Fruit fly (Drosophila melanogaster) whole organism, embryonic: ENCODE measurements around the gene Nepl7.

Experiments
- B-H2 ChIP-seq: fragments of 200-800 bp; sonication (Bioruptor generic); optimal IDR thresholded peaks from 2 replicates; lab custom pipeline; 2018; ENCODE audit warnings: missing biosample characterization, mild to moderate bottlenecking, missing genetic modification characterization
- BEAF-32 ChIP-seq: fragments of 200-800 bp; sonication (Bioruptor generic); optimal IDR thresholded peaks from 3 replicates; lab custom pipeline; 2017; ENCODE audit warnings: missing biosample characterization, missing genetic modification characterization, mild to moderate bottlenecking, moderate library complexity, missing genetic modification reagents
- Bteb2 ChIP-seq: fragments of 200-800 bp; sonication (Bioruptor generic); optimal IDR thresholded peaks from 2 replicates; lab custom pipeline; 2016; ENCODE audit warnings: missing biosample characterization, missing genetic modification characterization
- CG10366 ChIP-seq: fragments of 200-800 bp; sonication (Bioruptor generic); IDR thresholded peaks from 2 replicates; pipeline ENCODE4 v1.3.6; 2022; ENCODE audit warnings: missing biosample characterization, missing genetic modification characterization
- CG10462 ChIP-seq: fragments of 200-800 bp; sonication (Bioruptor generic); optimal IDR thresholded peaks from 2 replicates; lab custom pipeline; 2016; ENCODE audit warnings: missing biosample characterization, missing genetic modification characterization
- CG10565 ChIP-seq: fragments of 200-800 bp; sonication (Bioruptor generic); optimal IDR thresholded peaks from 3 replicates; lab custom pipeline; 2016; ENCODE audit warnings: missing biosample characterization, mild to moderate bottlenecking, missing genetic modification characterization
- CG10979 ChIP-seq: fragments of 200-800 bp; sonication (Bioruptor generic); optimal IDR thresholded peaks from 2 replicates; lab custom pipeline; 2018; ENCODE audit warnings: missing biosample characterization, mild to moderate bottlenecking, missing genetic modification characterization, moderate library complexity
- CG11456 ChIP-seq: fragments of 200-800 bp; sonication (Bioruptor generic); IDR thresholded peaks from 3 replicates; pipeline ENCODE4 v1.3.6; 2022; ENCODE audit warnings: missing biosample characterization, missing genetic modification characterization
- CG11696 ChIP-seq: fragments of 200-800 bp; sonication (Bioruptor generic); IDR thresholded peaks from 2 replicates; pipeline ENCODE4 v1.3.6; 2022; ENCODE audit warnings: missing biosample characterization, missing genetic modification characterization
- CG12155 ChIP-seq: fragments of 200-800 bp; sonication (Bioruptor generic); optimal IDR thresholded peaks from 3 replicates; lab custom pipeline; 2016; ENCODE audit warnings: missing biosample characterization, missing genetic modification characterization
- CG1529 ChIP-seq: fragments of 200-800 bp; sonication (Bioruptor generic); optimal IDR thresholded peaks from 3 replicates; lab custom pipeline; 2018; ENCODE audit warnings: missing biosample characterization, missing genetic modification characterization
- CG32532 ChIP-seq: fragments of 200-800 bp; sonication (Bioruptor generic); IDR thresholded peaks from 2 replicates; pipeline ENCODE4 v1.3.6; 2022; ENCODE audit warnings: missing biosample characterization, missing genetic modification characterization
- CG33213 ChIP-seq: fragments of 200-800 bp; sonication (Bioruptor generic); optimal IDR thresholded peaks from 3 replicates; lab custom pipeline; 2016; ENCODE audit warnings: missing biosample characterization, missing genetic modification characterization
- CG34376 ChIP-seq: fragments of 200-800 bp; sonication (Bioruptor generic); optimal IDR thresholded peaks from 2 replicates; lab custom pipeline; 2018; ENCODE audit warnings: missing biosample characterization, mild to moderate bottlenecking, missing genetic modification characterization
- CG7745 ChIP-seq: fragments of 200-800 bp; sonication (Bioruptor generic); optimal IDR thresholded peaks from 2 replicates; lab custom pipeline; 2018; ENCODE audit warnings: missing biosample characterization, mild to moderate bottlenecking, missing genetic modification characterization, moderate library complexity
- CG9817 ChIP-seq: fragments of 200-800 bp; sonication (Bioruptor generic); optimal IDR thresholded peaks from 2 replicates; lab custom pipeline; 2018; ENCODE audit warnings: missing biosample characterization, mild to moderate bottlenecking, missing genetic modification characterization, moderate library complexity
- CTCF ChIP-seq: fragments of 200-800 bp; sonication (Bioruptor generic); optimal IDR thresholded peaks from 2 replicates; lab custom pipeline; 2017; ENCODE audit warnings: missing biosample characterization, mild to moderate bottlenecking, missing genetic modification characterization, moderate library complexity
- Deaf1 ChIP-seq: fragments of 200-800 bp; optimal IDR thresholded peaks from 3 replicates; lab custom pipeline; 2019; ENCODE audit warnings: missing biosample characterization, mild to moderate bottlenecking, missing genetic modification characterization, moderate library complexity
- E2f1 ChIP-seq: fragments of 200-800 bp; sonication (Bioruptor generic); IDR thresholded peaks from 2 replicates; pipeline ENCODE4 v1.3.6; 2022; ENCODE audit warnings: missing biosample characterization, missing genetic modification characterization
- E2f2 ChIP-seq: fragments of 200-800 bp; sonication (Bioruptor generic); IDR thresholded peaks from 2 replicates; pipeline ENCODE4 v1.3.6; 2022; ENCODE audit warnings: missing biosample characterization, missing genetic modification characterization
- Lhr ChIP-seq: fragments of 200-800 bp; sonication (Bioruptor generic); optimal IDR thresholded peaks from 3 replicates; lab custom pipeline; 2017; ENCODE audit warnings: mild to moderate bottlenecking, missing biosample characterization, missing genetic modification reagents, missing genetic modification characterization
- Mes4 ChIP-seq: fragments of 200-800 bp; sonication (Bioruptor generic); optimal IDR thresholded peaks from 2 replicates; lab custom pipeline; 2016; ENCODE audit warnings: missing biosample characterization, missing genetic modification characterization
- NC2β ChIP-seq: fragments of 200-800 bp; sonication (Bioruptor generic); optimal IDR thresholded peaks from 2 replicates; lab custom pipeline; 2016; ENCODE audit warnings: missing biosample characterization, missing genetic modification characterization
- Nf-YA ChIP-seq: fragments of 200-800 bp; sonication (Bioruptor generic); IDR thresholded peaks from 2 replicates; pipeline ENCODE4 v1.3.6; 2022; ENCODE audit warnings: missing biosample characterization, missing genetic modification characterization
- NfI ChIP-seq: fragments of 200-800 bp; sonication (Bioruptor generic); optimal IDR thresholded peaks from 3 replicates; lab custom pipeline; 2018; ENCODE audit warnings: missing biosample characterization, mild to moderate bottlenecking, missing genetic modification characterization, moderate library complexity
- Opbp ChIP-seq: fragments of 200-800 bp; sonication (Bioruptor generic); IDR thresholded peaks from 3 replicates; pipeline ENCODE4 v1.3.6; 2022; ENCODE audit warnings: missing biosample characterization, missing genetic modification characterization; ENCODE audit not compliant: partially characterized antibody
- Six4 ChIP-seq: fragments of 200-800 bp; sonication (Bioruptor generic); optimal IDR thresholded peaks from 2 replicates; lab custom pipeline; 2016; ENCODE audit warnings: missing biosample characterization, missing genetic modification characterization
- TFAM ChIP-seq: fragments of 200-800 bp; sonication (Bioruptor generic); optimal IDR thresholded peaks from 2 replicates; lab custom pipeline; 2017; ENCODE audit warnings: missing biosample characterization, missing genetic modification characterization, inconsistent platforms
- Xrp1 ChIP-seq: fragments of 200-800 bp; sonication (Bioruptor generic); IDR thresholded peaks from 2 replicates; pipeline ENCODE4 v1.3.6; 2022; ENCODE audit warnings: missing biosample characterization, missing genetic modification characterization
- crol ChIP-seq: fragments of 200-800 bp; sonication (Bioruptor generic); IDR thresholded peaks from 2 replicates; pipeline ENCODE4 v1.3.6; 2022; ENCODE audit warnings: missing biosample characterization, missing genetic modification characterization
- cwo ChIP-seq: fragments of 200-800 bp; sonication (Bioruptor generic); optimal IDR thresholded peaks from 3 replicates; lab custom pipeline; 2017; ENCODE audit warnings: missing biosample characterization, missing genetic modification characterization, mild to moderate bottlenecking, moderate library complexity, missing genetic modification reagents
- exex ChIP-seq: fragments of 200-800 bp; sonication (Bioruptor generic); optimal IDR thresholded peaks from 4 replicates; lab custom pipeline; 2018; ENCODE audit warnings: missing biosample characterization, mild to moderate bottlenecking, missing genetic modification characterization, moderate library complexity
- fru ChIP-seq: fragments of >200 bp; optimal IDR thresholded peaks from 2 replicates; lab custom pipeline; 2017
- ftz-f1 ChIP-seq: fragments of 200-800 bp; sonication (Bioruptor generic); optimal IDR thresholded peaks from 2 replicates; lab custom pipeline; 2016; ENCODE audit warnings: missing biosample characterization, missing genetic modification characterization
- gcm ChIP-seq: fragments of 200-800 bp; sonication (Bioruptor generic); optimal IDR thresholded peaks from 2 replicates; lab custom pipeline; 2019; ENCODE audit warnings: missing biosample characterization, mild to moderate bottlenecking, missing genetic modification characterization, moderate library complexity
- gro ChIP-seq: fragments of 200-800 bp; sonication (Bioruptor generic); optimal IDR thresholded peaks from 2 replicates; lab custom pipeline; 2016; ENCODE audit warnings: missing biosample characterization, missing genetic modification characterization
- hkb ChIP-seq, 2 experiments: fragments of 200-800 bp in 1 of 2; fragments of >200 bp in 1 of 2; sonication (Bioruptor generic) in 1 of 2; IDR thresholded peaks in 1 of 2; optimal IDR thresholded peaks in 1 of 2; 2 replicates each; pipeline versions ENCODE4 v1.3.6 to Lab custom; 2017 to 2022; ENCODE audit warnings: missing biosample characterization in 1 of 2, missing genetic modification characterization in 1 of 2
- kah ChIP-seq: fragments of 200-800 bp; sonication (Bioruptor generic); optimal IDR thresholded peaks from 2 replicates; lab custom pipeline; 2018; ENCODE audit warnings: missing biosample characterization, mild to moderate bottlenecking, missing genetic modification characterization
- lab ChIP-seq: fragments of 200-800 bp; sonication (Bioruptor generic); optimal IDR thresholded peaks from 3 replicates; lab custom pipeline; 2017; ENCODE audit warnings: missing biosample characterization, missing genetic modification characterization, mild to moderate bottlenecking, moderate library complexity, missing genetic modification reagents
- mirr ChIP-seq: fragments of 200-800 bp; sonication (Bioruptor generic); optimal IDR thresholded peaks from 3 replicates; lab custom pipeline; 2018; ENCODE audit warnings: missing biosample characterization, mild to moderate bottlenecking, missing genetic modification characterization
- mld ChIP-seq: fragments of 200-800 bp; sonication (Bioruptor generic); IDR thresholded peaks from 3 replicates; pipeline ENCODE4 v1.3.6; 2022; ENCODE audit warnings: missing biosample characterization, missing genetic modification characterization; ENCODE audit not compliant: partially characterized antibody
- rib ChIP-seq: fragments of 200-800 bp; sonication (Bioruptor generic); IDR thresholded peaks from 2 replicates; pipeline ENCODE4 v1.3.6; 2022; ENCODE audit warnings: missing biosample characterization, missing genetic modification characterization
- scrt ChIP-seq: fragments of 200-800 bp; sonication (Bioruptor generic); optimal IDR thresholded peaks from 2 replicates; lab custom pipeline; 2018; ENCODE audit warnings: missing biosample characterization, mild to moderate bottlenecking, missing genetic modification characterization, moderate library complexity
- sd ChIP-seq: fragments of 200-800 bp; sonication (Bioruptor generic); optimal IDR thresholded peaks from 3 replicates; lab custom pipeline; 2018; ENCODE audit warnings: missing biosample characterization, mild to moderate bottlenecking, missing genetic modification characterization, moderate library complexity
- slp2 ChIP-seq: fragments of 200-800 bp; sonication (Bioruptor generic); optimal IDR thresholded peaks from 2 replicates; lab custom pipeline; 2016; ENCODE audit warnings: missing biosample characterization, missing genetic modification characterization
- so ChIP-seq: fragments of 200-800 bp; sonication (Bioruptor generic); IDR thresholded peaks from 3 replicates; pipeline ENCODE4 v1.3.6; 2022; ENCODE audit warnings: missing biosample characterization, missing genetic modification characterization
- sob ChIP-seq: fragments of 200-800 bp; sonication (Bioruptor generic); IDR thresholded peaks from 2 replicates; pipeline ENCODE4 v1.3.6; 2022; ENCODE audit warnings: missing biosample characterization, missing genetic modification characterization
- sqz ChIP-seq: fragments of 200-800 bp; sonication (Bioruptor generic); optimal IDR thresholded peaks from 3 replicates; lab custom pipeline; 2018; ENCODE audit warnings: missing biosample characterization, mild to moderate bottlenecking, missing genetic modification characterization
- usp ChIP-seq: fragments of >200 bp; optimal IDR thresholded peaks from 2 replicates; lab custom pipeline; 2017; ENCODE audit warnings: missing biosample characterization, missing genetic modification characterization

Gene Nepl7

DNA sequence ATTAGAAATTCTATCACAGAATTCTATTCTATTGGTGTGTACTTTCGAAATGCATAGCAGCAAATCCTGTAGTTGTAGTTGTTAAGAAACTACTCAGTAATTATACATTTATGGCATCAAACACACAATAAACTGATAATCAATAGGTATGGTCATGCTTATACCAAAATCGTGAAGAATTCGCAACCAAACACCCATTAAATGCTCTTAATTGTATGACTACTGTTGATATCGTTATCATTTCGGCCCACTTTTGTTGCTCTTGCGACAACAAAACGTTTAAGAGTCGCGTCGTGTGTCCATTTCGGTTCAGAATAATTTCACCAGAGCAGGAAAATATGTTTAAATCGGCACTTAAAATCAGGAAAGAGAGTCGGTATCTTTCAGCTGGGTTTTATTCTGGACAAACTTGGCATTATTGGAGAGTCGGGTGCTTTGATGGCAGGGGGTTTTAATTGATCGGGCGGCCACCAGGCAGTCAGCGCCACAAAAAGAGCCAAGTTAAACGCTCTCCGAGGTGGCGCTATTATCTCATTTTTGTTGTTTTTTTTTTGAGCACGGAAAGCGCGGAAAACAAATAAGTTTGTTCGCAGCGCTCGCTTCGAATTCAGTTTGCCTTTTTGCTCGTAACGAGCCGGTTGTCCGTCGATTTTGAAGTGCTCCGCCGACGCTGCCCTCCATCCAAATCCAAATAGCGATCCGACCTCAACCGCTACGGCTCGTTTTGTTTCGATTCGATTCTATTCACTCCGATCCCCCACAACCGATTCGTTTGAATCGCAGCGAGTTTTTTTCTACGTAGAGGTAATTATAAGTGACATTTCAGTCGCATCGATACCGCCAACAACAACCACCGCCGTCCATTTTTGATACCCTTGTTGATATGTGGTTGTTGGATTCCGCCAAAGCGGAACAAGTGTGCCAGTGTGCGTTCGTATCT lies 49.2 kb upstream of the Nepl7 start, which contains the start of gene MRP (continued):
- TF ChIP-seq exex (tag; lab: Kevin White, UChicago) (peak; percentile 91), sd (tag; lab: Kevin White, UChicago) (peak; percentile 78), mld (GFP tag; lab: Robert Waterston, UW) (no peak), Opbp (GFP tag; lab: Robert Waterston, UW) (no peak), mirr (peak; percentile 58), CG10462 (GFP tag; lab: Kevin White, UChicago) (no peak), Lhr (GFP tag; lab: Kevin White, UChicago) (no peak), sqz (GFP tag; lab: Kevin White, UChicago) (peak; percentile 69), NfI (GFP tag; lab: Kevin White, UChicago) (peak; percentile 6), rib (peak; percentile 67; the same call in 1 of the 2 replicates), hkb (optimal IDR thresholded peaks at IDR 0.05; lab: Kevin White, UChicago) (no peak), hkb (GFP tag; IDR thresholded peaks at IDR 0.05; lab: Robert Waterston, UW) (peak; percentile 60), slp2 (GFP tag; lab: Kevin White, UChicago) (no peak), Xrp1 (no peak), TFAM (GFP tag; lab: Kevin White, UChicago) (no peak), CG7745 (tag; lab: Kevin White, UChicago) (no peak), crol (GFP tag; lab: Robert Waterston, UW) (no peak), Mes4 (GFP tag; lab: Kevin White, UChicago) (no peak), kah (peak; percentile 53), CG1529 (no peak), sob (GFP tag; lab: Robert Waterston, UW) (no peak), Deaf1 (peak; percentile 81), CG11456 (GFP tag; lab: Robert Waterston, UW) (0 out of 3 replicates have a peak, but pooled peaks have one; percentile 52), CG10366 (GFP tag; lab: Robert Waterston, UW) (no peak), lab (peak; percentile 51), CG32532 (GFP tag; lab: Robert Waterston, UW) (no peak), Nf-YA (GFP tag; lab: Robert Waterston, UW) (0 out of 2 replicates have a peak, but pooled peaks have one; percentile 16), NC2β (no peak), gro (GFP tag; lab: Kevin White, UChicago) (peak; percentile 9), fru (no peak), CG10565 (GFP tag; lab: Kevin White, UChicago) (no peak), B-H2 (no peak), CTCF (GFP tag; lab: Kevin White, UChicago) (peak; percentile 35), ftz-f1 (GFP tag; lab: Kevin White, UChicago) (peak; percentile 64), E2f2 (peak; percentile 29; the same call in 1 of the 2 replicates), BEAF-32 (no peak), CG33213 (GFP tag; lab: Kevin White, UChicago) (no peak), CG34376 (peak; percentile 63), CG10979 (tag; lab: Kevin White, UChicago) (no peak), E2f1 (GFP tag; lab: Robert Waterston, UW) (0 out of 2 replicates have a peak, but pooled peaks have one; percentile 35), gcm (GFP tag; lab: Kevin White, UChicago) (no peak), scrt (GFP tag; lab: Kevin White, UChicago) (no peak), CG11696 (no peak), CG9817 (tag; lab: Kevin White, UChicago) (no peak), so (peak; percentile 59; the same call in 1 of the 3 replicates), Six4 (GFP tag; lab: Kevin White, UChicago) (no peak), cwo (peak; percentile 9), usp (GFP tag; lab: Kevin White, UChicago) (no peak), CG12155 (no peak), Bteb2 (GFP tag; lab: Kevin White, UChicago) (no peak)
